Worm (Caenorhabditis elegans) whole organism, L1 larva: ENCODE measurements around the gene W01B6.3.

Experiments
- C04F5.9 ChIP-seq: sonication (generic microtip); optimal IDR thresholded peaks from 2 replicates; lab custom pipeline; 2016; ENCODE audit warnings: missing genetic modification characterization, missing compliant biosample characterization
- C16A3.4 ChIP-seq: fragments of 150-350 bp; optimal IDR thresholded peaks from 2 replicates; lab custom pipeline; 2014; ENCODE audit warnings: missing biosample characterization, missing genetic modification characterization
- F16B12.6 ChIP-seq: fragments of 150-350 bp; optimal IDR thresholded peaks from 2 replicates; lab custom pipeline; 2014; ENCODE audit warnings: missing biosample characterization, missing genetic modification characterization
- Y116A8C.19 ChIP-seq: sonication (generic microtip); optimal IDR thresholded peaks from 2 replicates; lab custom pipeline; 2016; ENCODE audit warnings: missing compliant biosample characterization, missing genetic modification characterization, borderline replicate concordance
- aly-2 ChIP-seq: fragments of 150-350 bp; optimal IDR thresholded peaks from 2 replicates; lab custom pipeline; 2014; ENCODE audit warnings: missing biosample characterization, missing genetic modification characterization
- blmp-1 ChIP-seq: fragments of 150-350 bp; optimal IDR thresholded peaks from 2 replicates; lab custom pipeline; 2014; ENCODE audit warnings: missing biosample characterization, missing genetic modification characterization
- ceh-82 ChIP-seq, 3 experiments: fragments of 150-350 bp in 1 of 3; sonication (generic microtip) in 2 of 3; optimal IDR thresholded peaks; 2 replicates each; lab custom pipeline; 2014 to 2017; ENCODE audit warnings: missing biosample characterization in 3 of 3, missing genetic modification characterization in 3 of 3
- ces-1 ChIP-seq: fragments of 150-350 bp; optimal IDR thresholded peaks from 2 replicates; lab custom pipeline; 2014; ENCODE audit warnings: missing biosample characterization, missing genetic modification reagents, missing genetic modification characterization
- dpl-1 ChIP-seq, 3 experiments: fragments of 150-350 bp in 2 of 3; sonication (generic microtip) in 1 of 3; optimal IDR thresholded peaks; 2 replicates each; lab custom pipeline; 2014 to 2017; ENCODE audit warnings: missing biosample characterization in 3 of 3, missing genetic modification characterization in 3 of 3, missing genetic modification reagents in 3 of 3
- dsc-1 ChIP-seq: sonication (generic microtip); optimal IDR thresholded peaks from 2 replicates; lab custom pipeline; 2016; ENCODE audit warnings: mild to moderate bottlenecking, missing genetic modification characterization, missing compliant biosample characterization
- egl-27 ChIP-seq, 2 experiments: fragments of 150-350 bp in 1 of 2; sonication (generic microtip); optimal IDR thresholded peaks; 3 replicates each; lab custom pipeline; 2017 to 2018; ENCODE audit warnings: missing biosample characterization in 2 of 2, missing genetic modification characterization in 2 of 2, missing genetic modification reagents in 2 of 2
- elt-3 ChIP-seq, 6 experiments: fragments of 150-350 bp in 1 of 6; sonication (generic microtip); optimal IDR thresholded peaks; 2 replicates each; lab custom pipeline; 2017 to 2018; ENCODE audit warnings: missing biosample characterization in 6 of 6, missing genetic modification characterization in 6 of 6, inconsistent platforms in 1 of 6
- ets-5 ChIP-seq: fragments of 200-800 bp; sonication (Bioruptor generic); IDR thresholded peaks from 2 replicates; pipeline ENCODE4 v1.3.6; 2022; ENCODE audit warnings: missing genetic modification characterization, missing compliant biosample characterization
- fkh-10 ChIP-seq: sonication (generic microtip); optimal IDR thresholded peaks from 2 replicates; lab custom pipeline; 2017; ENCODE audit warnings: missing biosample characterization, missing genetic modification reagents, missing genetic modification characterization
- fkh-4 ChIP-seq: sonication (generic microtip); optimal IDR thresholded peaks from 2 replicates; lab custom pipeline; 2016; ENCODE audit warnings: missing compliant biosample characterization, missing genetic modification characterization, borderline replicate concordance
- fos-1 ChIP-seq: fragments of 150-350 bp; optimal IDR thresholded peaks from 2 replicates; lab custom pipeline; 2014; ENCODE audit warnings: missing biosample characterization, missing genetic modification characterization
- hpl-2 ChIP-seq: fragments of 150-350 bp; optimal IDR thresholded peaks from 2 replicates; lab custom pipeline; 2014; ENCODE audit warnings: missing biosample characterization, missing genetic modification reagents, missing genetic modification characterization
- isw-1 ChIP-seq: fragments of 200-800 bp; sonication (Bioruptor generic); IDR thresholded peaks from 2 replicates; pipeline ENCODE4 v1.3.6; 2022; ENCODE audit warnings: missing genetic modification characterization, missing compliant biosample characterization
- jun-1 ChIP-seq: fragments of 150-350 bp; optimal IDR thresholded peaks from 2 replicates; lab custom pipeline; 2014; ENCODE audit warnings: missing biosample characterization, missing genetic modification reagents, missing genetic modification characterization
- lin-14 ChIP-seq: fragments of 200-800 bp; sonication (Bioruptor generic); optimal IDR thresholded peaks from 2 replicates; lab custom pipeline; 2018; ENCODE audit warnings: mild to moderate bottlenecking, missing genetic modification characterization, moderate library complexity, missing compliant biosample characterization
- lin-15B ChIP-seq: fragments of 150-350 bp; sonication (generic microtip); optimal IDR thresholded peaks from 3 replicates; lab custom pipeline; 2014; ENCODE audit warnings: missing biosample characterization, missing genetic modification characterization
- lin-35 ChIP-seq, 2 experiments: fragments of 150-350 bp; optimal IDR thresholded peaks; 2 replicates each; lab custom pipeline; 2014; ENCODE audit warnings: missing biosample characterization in 2 of 2, missing genetic modification characterization in 2 of 2, missing genetic modification reagents in 2 of 2
- lin-39 ChIP-seq: fragments of 150-350 bp; optimal IDR thresholded peaks from 2 replicates; lab custom pipeline; 2014; ENCODE audit warnings: missing biosample characterization, missing genetic modification reagents, missing genetic modification characterization
- lir-3 ChIP-seq: sonication (generic microtip); optimal IDR thresholded peaks from 2 replicates; lab custom pipeline; 2016; ENCODE audit warnings: mild to moderate bottlenecking, missing genetic modification characterization, moderate library complexity, missing compliant biosample characterization; ENCODE audit not compliant: poor library complexity
- mab-9 ChIP-seq: fragments of 200-800 bp; sonication (Bioruptor generic); IDR thresholded peaks from 2 replicates; pipeline ENCODE4 v1.3.6; 2022; ENCODE audit warnings: missing genetic modification reagents, missing genetic modification characterization, missing compliant biosample characterization
- mdl-1 ChIP-seq, 2 experiments: fragments of 150-350 bp; optimal IDR thresholded peaks; 2 replicates each; lab custom pipeline; 2014 to 2017; ENCODE audit warnings: missing biosample characterization in 2 of 2, missing genetic modification characterization in 2 of 2, inconsistent platforms in 1 of 2
- nhr-12 ChIP-seq: sonication (generic microtip); optimal IDR thresholded peaks from 2 replicates; lab custom pipeline; 2017; ENCODE audit warnings: missing biosample characterization, missing genetic modification characterization
- nhr-19 ChIP-seq: fragments of 200-800 bp; sonication (Bioruptor generic); conservative IDR thresholded peaks from 2 replicates; pipeline ENCODE4 v1.3.6; 2022; ENCODE audit warnings: missing genetic modification characterization, missing compliant biosample characterization
- nhr-20 ChIP-seq: sonication (generic microtip); optimal IDR thresholded peaks from 2 replicates; lab custom pipeline; 2016; ENCODE audit warnings: mild to moderate bottlenecking, missing genetic modification characterization, missing compliant biosample characterization
- nhr-237 ChIP-seq: fragments of 150-350 bp; optimal IDR thresholded peaks from 2 replicates; lab custom pipeline; 2014; ENCODE audit warnings: missing biosample characterization, missing genetic modification characterization
- nhr-28 ChIP-seq: fragments of 150-350 bp; optimal IDR thresholded peaks from 2 replicates; lab custom pipeline; 2014; ENCODE audit warnings: missing biosample characterization, missing genetic modification characterization
- nhr-71 ChIP-seq: sonication (generic microtip); optimal IDR thresholded peaks from 2 replicates; lab custom pipeline; 2016; ENCODE audit warnings: mild to moderate bottlenecking, missing genetic modification characterization, moderate library complexity, missing compliant biosample characterization
- nhr-76 ChIP-seq: sonication (generic microtip); optimal IDR thresholded peaks from 2 replicates; lab custom pipeline; 2017; ENCODE audit warnings: missing biosample characterization, missing genetic modification characterization
- nhr-90 ChIP-seq: sonication (generic microtip); optimal IDR thresholded peaks from 2 replicates; lab custom pipeline; 2016; ENCODE audit warnings: mild to moderate bottlenecking, missing genetic modification characterization, missing compliant biosample characterization; ENCODE audit not compliant: poor library complexity
- pax-3 ChIP-seq: fragments of 200-800 bp; sonication (Bioruptor generic); optimal IDR thresholded peaks from 2 replicates; lab custom pipeline; 2018; ENCODE audit warnings: mild to moderate bottlenecking, missing genetic modification characterization, moderate library complexity, missing compliant biosample characterization
- pqm-1 ChIP-seq: sonication (generic microtip); optimal IDR thresholded peaks from 3 replicates; lab custom pipeline; 2017; ENCODE audit warnings: missing biosample characterization, missing genetic modification characterization
- rnt-1 ChIP-seq: sonication (generic microtip); optimal IDR thresholded peaks from 2 replicates; lab custom pipeline; 2016; ENCODE audit warnings: mild to moderate bottlenecking, missing genetic modification characterization, moderate library complexity, missing compliant biosample characterization
- skn-1 ChIP-seq: fragments of 150-350 bp; optimal IDR thresholded peaks from 2 replicates; lab custom pipeline; 2014; ENCODE audit warnings: missing biosample characterization, missing genetic modification characterization
- snu-23 ChIP-seq: sonication (generic microtip); optimal IDR thresholded peaks from 2 replicates; lab custom pipeline; 2016; ENCODE audit warnings: missing genetic modification characterization, missing compliant biosample characterization
- sox-4 ChIP-seq: sonication (generic microtip); optimal IDR thresholded peaks from 2 replicates; lab custom pipeline; 2016; ENCODE audit warnings: missing genetic modification characterization, missing compliant biosample characterization
- unc-130 ChIP-seq: fragments of 150-350 bp; optimal IDR thresholded peaks from 2 replicates; lab custom pipeline; 2017; ENCODE audit warnings: missing biosample characterization, missing genetic modification characterization, inconsistent platforms
- unc-62 ChIP-seq: fragments of 150-350 bp; optimal IDR thresholded peaks from 2 replicates; lab custom pipeline; 2014; ENCODE audit warnings: missing biosample characterization, missing genetic modification reagents, missing genetic modification characterization
- vab-15 ChIP-seq: sonication (generic microtip); optimal IDR thresholded peaks from 2 replicates; lab custom pipeline; 2017; ENCODE audit warnings: missing genotype, mild to moderate bottlenecking, missing genetic modification characterization, missing compliant biosample characterization
- xbp-1 ChIP-seq: sonication (generic microtip); optimal IDR thresholded peaks from 2 replicates; lab custom pipeline; 2016; ENCODE audit warnings: missing genetic modification characterization, missing compliant biosample characterization
- ztf-11 ChIP-seq, 2 experiments: sonication (generic microtip); optimal IDR thresholded peaks; 2 replicates each; lab custom pipeline; 2016 to 2017; ENCODE audit warnings: missing genetic modification characterization in 2 of 2, missing biosample characterization in 1 of 2, missing compliant biosample characterization in 1 of 2

W01B6.3 gene

ce11 chrIV:10090358-10090757, 17.9 kb upstream of the W01B6.3 start, which contains the start of gene ttbk-5:
Gene ttbk-5, plus strand, starts transcription at chrIV:10090658.
- TF ChIP-seq ces-1 (GFP tag; lab: Kevin White, UChicago) (no peak), egl-27 (tag; optimal IDR thresholded peaks at IDR 0.05; lab: Kevin White, UChicago) (no peak), ztf-11 (tag; optimal IDR thresholded peaks at IDR 0.05; lab: Kevin White, UChicago) (no peak), jun-1 (no peak), ceh-82 (tag; optimal IDR thresholded peaks at IDR 0.05; lab: Kevin White, UChicago) (no peak), sox-4 (tag; lab: Kevin White, UChicago) (no peak), nhr-90 (tag; lab: Kevin White, UChicago) (no peak), lin-15B (tag; lab: Kevin White, UChicago) (no peak), mab-9 (GFP tag; lab: Robert Waterston, UW) (no peak)

- TF ChIP-seq fkh-4 (no peak), mab-9 (GFP tag; lab: Robert Waterston, UW) (0 out of 2 replicates have a peak, but pooled peaks have one; percentile 21)
Measured at ce11 chrIV:10089777-10090176, 17.4 kb upstream of the W01B6.3 start, which contains the start of gene ttr-39. Gene ttr-39, minus strand, starts transcription at chrIV:10089877.

ce11 chrIV:10085401-10086187, 13.2 kb upstream of the W01B6.3 start, which contains the start of the genes col-2 and ndc-80:
Gene col-2, minus strand, starts transcription at chrIV:10085451.
Gene ndc-80, plus strand, starts transcription at chrIV:10086137.
- TF ChIP-seq C16A3.4, result peak; percentile 93
- no peak for TF ChIP-seq hpl-2 (GFP tag; lab: Kevin White, UChicago)
- no peak for TF ChIP-seq fkh-4
- TF ChIP-seq C04F5.9 (tag; lab: Kevin White, UChicago), result no peak
- TF ChIP-seq lin-39 (tag; lab: Kevin White, UChicago), result no peak
- TF ChIP-seq pqm-1, result no peak
- peak; percentile 71 for TF ChIP-seq nhr-20 (tag; lab: Kevin White, UChicago)
- peak; percentile 88 to 92 (median 89) for TF ChIP-seq dpl-1 (GFP tag; optimal IDR thresholded peaks at IDR 0.05; lab: Kevin White, UChicago)
- TF ChIP-seq xbp-1 (tag; lab: Kevin White, UChicago), result peak; percentile 71
- TF ChIP-seq lin-15B (tag; lab: Kevin White, UChicago), result peak; percentile 87
- TF ChIP-seq ceh-82 (tag; optimal IDR thresholded peaks at IDR 0.05; lab: Kevin White, UChicago), result peak in 2 of 3 experiments; percentile 36 to 80
- peak; percentile 70 for TF ChIP-seq skn-1 (tag; lab: Kevin White, UChicago)
- no peak for TF ChIP-seq nhr-76 (tag; lab: Kevin White, UChicago)
- TF ChIP-seq unc-62 (GFP tag; lab: Kevin White, UChicago), result no peak
- TF ChIP-seq fkh-10 (GFP tag; lab: Kevin White, UChicago), result no peak
- peak; percentile 92 for TF ChIP-seq vab-15
- TF ChIP-seq ztf-11 (tag; optimal IDR thresholded peaks at IDR 0.05; lab: Kevin White, UChicago), result peak in 1 of 2 experiments; percentile 17
- TF ChIP-seq aly-2 (tag; lab: Kevin White, UChicago), result no peak
- no peak for TF ChIP-seq Y116A8C.19 (tag; lab: Kevin White, UChicago)
- TF ChIP-seq nhr-12, result no peak
- peak; percentile 58 for TF ChIP-seq nhr-19 (GFP tag; lab: Robert Waterston, UW)
- peak; percentile 71 for TF ChIP-seq blmp-1 (tag; lab: Kevin White, UChicago)
- TF ChIP-seq nhr-90 (tag; lab: Kevin White, UChicago), result peak; percentile 67
- peak; percentile 58 for TF ChIP-seq F16B12.6 (tag; lab: Kevin White, UChicago)
- TF ChIP-seq nhr-237 (tag; lab: Kevin White, UChicago), result peak; percentile 51
- peak; percentile 67 for TF ChIP-seq fos-1 (tag; lab: Kevin White, UChicago)
- no peak for TF ChIP-seq ets-5
- TF ChIP-seq lin-35 (GFP tag; optimal IDR thresholded peaks at IDR 0.05; lab: Kevin White, UChicago), result peak; percentile 85 to 95
- peak; percentile 88 for TF ChIP-seq rnt-1
- TF ChIP-seq nhr-28, result no peak
- peak in 1 of 6 experiments; percentile 68 for TF ChIP-seq elt-3 (tag; optimal IDR thresholded peaks at IDR 0.05; lab: Kevin White, UChicago)
- peak; percentile 83 for TF ChIP-seq nhr-71
- peak; percentile 82 for TF ChIP-seq snu-23 (GFP tag; lab: Kevin White, UChicago)
- TF ChIP-seq lir-3 (tag; lab: Kevin White, UChicago), result peak; percentile 77
- peak; percentile 52 for TF ChIP-seq pax-3
- TF ChIP-seq unc-130, result no peak
- TF ChIP-seq dsc-1 (tag; lab: Kevin White, UChicago), result peak; percentile 28
- TF ChIP-seq isw-1 (GFP tag; lab: Robert Waterston, UW), result peak; percentile 48
- peak; percentile 79 for TF ChIP-seq lin-14 (GFP tag; lab: Kevin White, UChicago)
- peak in 1 of 2 experiments; percentile 59 for TF ChIP-seq mdl-1 (tag; optimal IDR thresholded peaks at IDR 0.05; lab: Kevin White, UChicago)
